Worm (Caenorhabditis elegans): ENCODE measurements around the gene panl-2.

Gene panl-2

DNA sequence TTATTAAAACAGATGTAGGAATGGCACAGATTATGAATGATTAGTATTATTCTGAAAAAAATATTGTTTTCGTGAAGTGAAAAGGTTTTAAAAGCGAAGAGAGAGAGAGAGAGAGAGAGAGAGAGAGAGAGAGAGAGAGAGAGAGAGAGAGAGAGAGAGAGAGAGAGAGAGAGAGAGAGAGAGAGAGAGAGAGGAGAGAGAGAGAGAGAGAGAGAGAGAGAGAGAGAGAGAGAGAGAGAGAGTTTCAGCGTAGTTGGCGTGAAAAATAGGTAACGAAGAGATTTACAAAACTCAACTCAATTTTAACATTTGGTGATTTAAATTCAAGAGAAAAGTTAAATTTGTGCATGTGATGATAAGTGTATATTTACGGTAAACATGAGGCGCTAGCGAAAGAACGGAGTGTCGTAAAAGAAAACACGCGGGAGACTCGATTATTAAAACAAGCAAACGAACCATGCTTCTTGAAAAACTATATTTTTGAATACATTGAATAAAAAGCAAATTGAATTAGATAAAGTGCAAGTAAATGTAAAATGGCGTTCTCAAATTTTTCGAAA, at the start of gene panl-2:
Gene panl-2, minus strand, starts transcription at position 51 of the 560 bp plus-strand sequence.
- TF ChIP-seq flh-1 (GFP tag; optimal IDR thresholded peaks at IDR 0.05) (no peak), nhr-2 (tag; optimal IDR thresholded peaks at IDR 0.05) (no peak), nhr-12 (tag; optimal IDR thresholded peaks at IDR 0.05) (no peak), hlh-1 (tag; optimal IDR thresholded peaks at IDR 0.05) (no peak), unc-39 (tag; optimal IDR thresholded peaks at IDR 0.05) (no peak), snpc-4 (tag; optimal IDR thresholded peaks at IDR 0.05) (no peak), ceh-39 (tag; optimal IDR thresholded peaks at IDR 0.05) (no peak), nhr-237 (tag; optimal IDR thresholded peaks at IDR 0.05) (peak; percentile 32), lsy-2 (tag; optimal IDR thresholded peaks at IDR 0.05) (peak; percentile 65), lin-13 (tag; optimal IDR thresholded peaks at IDR 0.05) (no peak), blmp-1 (tag; optimal IDR thresholded peaks at IDR 0.05) (no peak), cnd-1 (tag; optimal IDR thresholded peaks at IDR 0.05) (no peak), mab-5 (tag; optimal IDR thresholded peaks at IDR 0.05) (no peak), ham-2 (GFP tag; optimal IDR thresholded peaks at IDR 0.05) (no peak), ces-1 (GFP tag; optimal IDR thresholded peaks at IDR 0.05) (peak; percentile 34), zip-8 (tag; optimal IDR thresholded peaks at IDR 0.05) (no peak), mls-2 (tag; optimal IDR thresholded peaks at IDR 0.05) (no peak)

DNA sequence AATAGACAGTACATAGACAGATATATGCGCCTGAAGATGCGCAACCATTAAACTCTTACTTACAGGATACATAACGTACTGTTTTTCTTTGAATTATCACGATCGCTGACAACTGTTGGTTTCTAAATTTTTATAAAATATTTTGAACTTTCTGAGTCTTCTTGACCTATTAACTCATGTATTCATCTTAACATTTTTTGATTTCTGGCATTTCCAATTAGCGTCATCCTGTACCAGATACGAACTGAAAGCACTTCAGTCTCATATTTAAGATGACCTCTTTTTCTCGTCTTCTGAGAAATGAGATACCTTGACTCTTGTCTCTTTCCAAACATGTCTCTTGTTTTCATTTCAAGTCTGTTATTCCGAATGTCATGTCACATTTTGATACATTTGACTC, 45.8 kb upstream of the panl-2 start:
- TF ChIP-seq ceh-43 (GFP tag; optimal IDR thresholded peaks at IDR 0.05) (no peak), unc-120 (tag; optimal IDR thresholded peaks at IDR 0.05; ENCODE audit: poor library complexity, severe bottlenecking) (no peak), nhr-76 (tag; optimal IDR thresholded peaks at IDR 0.05) (no peak), flh-1 (GFP tag; optimal IDR thresholded peaks at IDR 0.05) (no peak), nhr-2 (tag; optimal IDR thresholded peaks at IDR 0.05) (no peak), nhr-237 (tag; optimal IDR thresholded peaks at IDR 0.05) (no peak), lsy-2 (tag; optimal IDR thresholded peaks at IDR 0.05) (no peak), nhr-28 (tag; optimal IDR thresholded peaks at IDR 0.05) (no peak), mep-1 (tag; optimal IDR thresholded peaks at IDR 0.05) (no peak), drap-1 (GFP tag; optimal IDR thresholded peaks at IDR 0.05) (no peak), pha-4 (tag; optimal IDR thresholded peaks at IDR 0.05) (no peak), cnd-1 (tag; optimal IDR thresholded peaks at IDR 0.05) (no peak), M03D4.4 (tag; optimal IDR thresholded peaks at IDR 0.05) (no peak), elt-3 (tag; optimal IDR thresholded peaks at IDR 0.05) (no peak), lin-13 (tag; optimal IDR thresholded peaks at IDR 0.05) (no peak), mab-5 (tag; optimal IDR thresholded peaks at IDR 0.05) (no peak), nhr-12 (tag; optimal IDR thresholded peaks at IDR 0.05) (no peak)

DNA sequence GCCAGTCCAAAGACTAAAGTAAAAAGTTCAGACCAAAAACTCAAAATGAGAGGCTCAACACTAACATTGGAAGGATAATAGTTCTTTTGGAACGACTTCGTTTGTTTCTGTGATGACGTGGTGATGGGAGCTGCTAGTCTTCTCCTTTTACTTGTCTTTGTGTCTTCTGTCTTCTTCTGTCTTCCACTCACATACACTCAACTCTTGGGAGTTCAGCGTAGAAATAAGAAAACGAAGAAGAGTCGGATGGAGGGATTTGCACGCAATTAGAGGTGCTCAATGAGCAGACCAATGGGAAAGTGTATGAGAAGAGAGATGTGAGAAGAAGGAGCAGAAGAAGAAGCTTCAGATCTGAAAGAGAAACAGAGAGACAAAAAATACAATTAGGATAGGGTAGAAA, 44.1 kb upstream of the panl-2 start:
- peak; percentile 33 for TF ChIP-seq ces-1 (GFP tag; optimal IDR thresholded peaks at IDR 0.05)
- TF ChIP-seq elt-1 (tag; optimal IDR thresholded peaks at IDR 0.05; ENCODE audit: borderline replicate concordance, insufficient read depth), result no peak

DNA sequence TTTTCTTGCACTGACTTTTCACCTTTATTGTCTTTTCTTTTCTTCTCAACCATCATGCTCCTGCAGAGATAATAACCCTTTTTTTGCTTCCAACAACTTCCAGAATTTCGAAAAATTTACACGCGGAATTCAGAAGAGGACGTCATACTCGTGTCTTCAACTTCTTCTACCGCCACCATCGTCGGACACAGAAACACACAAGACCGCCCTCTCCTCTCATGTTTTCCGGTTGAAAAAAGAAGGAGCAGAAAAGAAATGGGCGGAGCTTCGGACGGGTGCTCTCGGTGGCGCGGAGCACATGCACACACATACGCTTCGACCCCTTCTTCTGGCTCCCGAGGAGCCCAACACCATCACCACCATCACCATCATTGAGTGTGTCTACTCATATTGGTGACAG, 40.9 kb upstream of the panl-2 start, which contains the start of gene lgc-38:
Gene lgc-38, plus strand, starts transcription at position 301 of the 400 bp plus-strand sequence.
- no peak for TF ChIP-seq sem-2 (GFP tag; optimal IDR thresholded peaks at IDR 0.05)
- TF ChIP-seq nhr-2 (tag; optimal IDR thresholded peaks at IDR 0.05), result no peak
- no peak for TF ChIP-seq bed-3 (GFP tag; optimal IDR thresholded peaks at IDR 0.05)
- no peak for TF ChIP-seq ceh-39 (tag; optimal IDR thresholded peaks at IDR 0.05)
- no peak for TF ChIP-seq unc-120 (tag; optimal IDR thresholded peaks at IDR 0.05; ENCODE audit: poor library complexity, severe bottlenecking)
- TF ChIP-seq unc-39 (tag; optimal IDR thresholded peaks at IDR 0.05), result no peak
- TF ChIP-seq elt-3 (tag; optimal IDR thresholded peaks at IDR 0.05), result no peak
- no peak for TF ChIP-seq zip-8 (tag; optimal IDR thresholded peaks at IDR 0.05)
- TF ChIP-seq flh-1 (GFP tag; optimal IDR thresholded peaks at IDR 0.05), result no peak
- TF ChIP-seq ztf-11 (tag; optimal IDR thresholded peaks at IDR 0.05), result no peak
- no peak for TF ChIP-seq drap-1 (GFP tag; optimal IDR thresholded peaks at IDR 0.05)
- TF ChIP-seq elt-1 (tag; optimal IDR thresholded peaks at IDR 0.05; ENCODE audit: borderline replicate concordance, insufficient read depth), result no peak
- no peak for TF ChIP-seq unc-62 (GFP tag; optimal IDR thresholded peaks at IDR 0.05)
- TF ChIP-seq lsy-2 (tag; optimal IDR thresholded peaks at IDR 0.05), result no peak
- TF ChIP-seq snpc-4 (tag; optimal IDR thresholded peaks at IDR 0.05), result no peak
- TF ChIP-seq tbx-8 (GFP tag; optimal IDR thresholded peaks at IDR 0.05), result no peak
- no peak for TF ChIP-seq lin-13 (tag; optimal IDR thresholded peaks at IDR 0.05)
- TF ChIP-seq nhr-28 (tag; optimal IDR thresholded peaks at IDR 0.05), result no peak
- TF ChIP-seq ceh-43 (GFP tag; optimal IDR thresholded peaks at IDR 0.05), result no peak
- no peak for TF ChIP-seq lin-32 (GFP tag; optimal IDR thresholded peaks at IDR 0.05)
